Fruit fly (Drosophila melanogaster): ENCODE data around the gene Septin1.
A peak's percentile ranks its signal among the peaks of the same experiment; 100 is the strongest.

Septin1 gene

dm6 chrX:21349800-21350309, 8.2 kb upstream of the Septin1 start, which contains the start of the genes peng and sol (continued):
- peak; percentile 43 for TF ChIP-seq HLHmδ (GFP tag; optimal IDR thresholded peaks at IDR 0.05)
- peak; percentile 73 for TF ChIP-seq vvl (GFP tag; IDR thresholded peaks at IDR 0.05)
- TF ChIP-seq Nf-YA (GFP tag; IDR thresholded peaks at IDR 0.05), result no peak
- TF ChIP-seq Hr78 (GFP tag; optimal IDR thresholded peaks at IDR 0.05), result no peak
- no peak for TF ChIP-seq dati (GFP tag; IDR thresholded peaks at IDR 0.05)
- peak; percentile 80 for TF ChIP-seq Max (GFP tag; optimal IDR thresholded peaks at IDR 0.05)
- no peak for TF ChIP-seq Asciz (GFP tag; optimal IDR thresholded peaks at IDR 0.05)
- TF ChIP-seq CG11723 (GFP tag; optimal IDR thresholded peaks at IDR 0.05), result peak; percentile 57
- TF ChIP-seq CG13296 (GFP tag; optimal IDR thresholded peaks at IDR 0.05), result peak; percentile 7
- TF ChIP-seq CoRest (tag; optimal IDR thresholded peaks at IDR 0.05), result peak; percentile 85
- TF ChIP-seq NC2α (GFP tag; optimal IDR thresholded peaks at IDR 0.05), result no peak
- TF ChIP-seq Mes4 (GFP tag; optimal IDR thresholded peaks at IDR 0.05), result peak; percentile 36
- no peak for TF ChIP-seq tll (GFP tag; optimal IDR thresholded peaks at IDR 0.05)
- no peak for TF ChIP-seq Jarid2 (GFP tag; optimal IDR thresholded peaks at IDR 0.05)
- 0 out of 3 replicates have a peak, but pooled peaks have one; percentile 38 for TF ChIP-seq ken (GFP tag; IDR thresholded peaks at IDR 0.05)
- TF ChIP-seq slp2 (GFP tag; optimal IDR thresholded peaks at IDR 0.05), result peak; percentile 43
- peak; percentile 15 for TF ChIP-seq ab (GFP tag; optimal IDR thresholded peaks at IDR 0.05)
- TF ChIP-seq MBD-R2 (GFP tag; IDR thresholded peaks at IDR 0.05), result no peak; the same call in 1 of the 2 replicates
- TF ChIP-seq CG17359 (tag; optimal IDR thresholded peaks at IDR 0.05), result peak; percentile 60
- TF ChIP-seq CG6765 (GFP tag; optimal IDR thresholded peaks at IDR 0.05), result peak; percentile 19
- TF ChIP-seq CG12942 (GFP tag; optimal IDR thresholded peaks at IDR 0.05), result peak; percentile 78
- no peak for TF ChIP-seq Dip2 (GFP tag; IDR thresholded peaks at IDR 0.05)
- TF ChIP-seq cato (GFP tag; optimal IDR thresholded peaks at IDR 0.05; ENCODE audit: borderline replicate concordance), result peak; percentile 59
- no peak for TF ChIP-seq CG4360 (GFP tag; IDR thresholded peaks at IDR 0.05)
- peak in 1 of 2 experiments; percentile 65 for TF ChIP-seq bsh (GFP tag; optimal IDR thresholded peaks at IDR 0.05)
- no peak for TF ChIP-seq jing (GFP tag; optimal IDR thresholded peaks at IDR 0.05)
- TF ChIP-seq dm (GFP tag; optimal IDR thresholded peaks at IDR 0.05), result peak; percentile 92
- TF ChIP-seq ase (GFP tag; IDR thresholded peaks at IDR 0.05), result 0 out of 3 replicates have a peak, but pooled peaks have one; percentile 15
- peak; percentile 23 for TF ChIP-seq psq (GFP tag; optimal IDR thresholded peaks at IDR 0.05)
- TF ChIP-seq CG33213 (GFP tag; optimal IDR thresholded peaks at IDR 0.05), result peak; percentile 73
- TF ChIP-seq CG1792 (GFP tag; optimal IDR thresholded peaks at IDR 0.05), result peak; percentile 14
- peak; percentile 71 for TF ChIP-seq CG18599 (GFP tag; optimal IDR thresholded peaks at IDR 0.05)
- no peak for TF ChIP-seq CG12071 (GFP tag; optimal IDR thresholded peaks at IDR 0.05)
- TF ChIP-seq Awh (GFP tag; IDR thresholded peaks at IDR 0.05), result no peak
- peak; percentile 40 for TF ChIP-seq CG1647 (GFP tag; optimal IDR thresholded peaks at IDR 0.05)
- TF ChIP-seq Bgb (GFP tag; IDR thresholded peaks at IDR 0.05; ENCODE audit: partially characterized antibody), result no peak
- no peak for TF ChIP-seq CG16863 (GFP tag; optimal IDR thresholded peaks at IDR 0.05)
- no peak for TF ChIP-seq otp (GFP tag; IDR thresholded peaks at IDR 0.05)
- no peak for TF ChIP-seq ap (GFP tag; IDR thresholded peaks at IDR 0.05)
- no peak for TF ChIP-seq z (GFP tag; IDR thresholded peaks at IDR 0.05)
- TF ChIP-seq CG7786 (GFP tag; optimal IDR thresholded peaks at IDR 0.05), result peak; percentile 72
- TF ChIP-seq ac (GFP tag; optimal IDR thresholded peaks at IDR 0.05), result no peak
- peak; percentile 55 for TF ChIP-seq CG10979 (tag; optimal IDR thresholded peaks at IDR 0.05)
- TF ChIP-seq CG18619 (GFP tag; optimal IDR thresholded peaks at IDR 0.05), result peak; percentile 57
- TF ChIP-seq Vsx1 (GFP tag; optimal IDR thresholded peaks at IDR 0.05), result no peak
- peak; percentile 47 for TF ChIP-seq CG34376 (GFP tag; optimal IDR thresholded peaks at IDR 0.05)
- no peak for TF ChIP-seq CG15073 (GFP tag; optimal IDR thresholded peaks at IDR 0.05)
- peak; percentile 77 for TF ChIP-seq CG16815 (GFP tag; optimal IDR thresholded peaks at IDR 0.05)
- TF ChIP-seq CG2875 (GFP tag; optimal IDR thresholded peaks at IDR 0.05), result no peak
- no peak for TF ChIP-seq hb (GFP tag; IDR thresholded peaks at IDR 0.05; ENCODE audit: partially characterized antibody)

Data from whole organism, embryonic.